Worm (Caenorhabditis elegans): ENCODE data around the gene lec-3.

DNA sequence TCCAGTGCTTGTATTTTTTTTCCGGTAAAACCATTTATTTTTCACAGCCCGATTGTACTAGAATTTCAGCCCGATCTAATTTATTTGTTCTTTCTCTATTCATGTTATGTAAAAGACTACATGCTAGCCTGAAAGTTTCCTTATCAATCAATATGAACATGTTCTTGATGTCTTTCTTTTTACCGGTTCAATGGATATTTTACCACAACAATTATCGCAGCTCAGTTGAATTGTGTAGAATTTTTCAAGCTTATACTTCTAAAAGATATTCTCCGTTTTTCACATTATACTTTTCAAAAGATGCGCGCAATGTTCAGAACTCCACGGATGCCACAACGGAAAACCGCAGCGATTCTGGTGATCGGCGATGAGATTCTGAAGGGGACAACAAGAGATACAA is 47.1 kb upstream of the lec-3 start, which contains the start of gene flad-1:
- TF ChIP-seq zag-1 (tag; optimal IDR thresholded peaks at IDR 0.05) (no peak), fos-1 (tag; optimal IDR thresholded peaks at IDR 0.05) (no peak), R02D3.7 (tag; optimal IDR thresholded peaks at IDR 0.05) (no peak)
